Fruit fly (Drosophila melanogaster) S2 (cell line): Measurements from ENCODE around the gene CG12590.

Experiments
- CG8478 ChIP-seq: fragments of >200 bp; optimal IDR thresholded peaks from 2 replicates; lab custom pipeline; 2018
- CTCF ChIP-seq, 2 experiments: fragments of >200 bp; optimal IDR thresholded peaks; 2 replicates each; lab custom pipeline; 2018

DNA sequence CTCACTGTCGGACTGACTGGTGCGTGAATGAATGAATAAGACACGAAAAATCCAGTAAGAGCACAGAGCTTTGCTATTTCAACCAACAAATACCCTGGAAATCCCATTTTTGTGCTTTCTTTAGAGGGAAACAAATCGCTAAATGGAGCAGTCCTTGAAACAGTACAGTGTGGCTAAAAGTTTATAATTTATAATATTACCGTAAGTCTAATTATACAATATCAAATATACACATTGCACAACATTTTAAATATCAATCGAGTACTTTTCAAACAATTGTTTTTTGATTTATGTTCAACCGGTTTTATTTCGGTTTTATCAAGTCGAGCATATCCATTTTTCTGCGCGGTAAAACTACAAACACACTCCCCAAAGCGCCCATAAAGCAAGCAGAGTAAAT, 33.9 kb downstream of the CG12590 start:
- TF ChIP-seq CTCF (optimal IDR thresholded peaks at IDR 0.05; lab: Kevin White, UChicago) (no peak), CG8478 (lab: Kevin White, UChicago) (no peak)
